Worm (Caenorhabditis elegans) whole organism, L4/young adult: ENCODE data around the gene bath-30.

ENCODE experiments used
- W03F9.2 ChIP-seq: fragments of 150-350 bp; optimal IDR thresholded peaks from 2 replicates; lab custom pipeline; 2014; ENCODE audit warnings: missing biosample characterization, missing genetic modification characterization
- dao-5 ChIP-seq: sonication (generic microtip); optimal IDR thresholded peaks from 2 replicates; lab custom pipeline; 2016; ENCODE audit warnings: missing genotype, missing genetic modification characterization, moderate library complexity, missing compliant biosample characterization
- him-1 ChIP-seq: sonication (generic microtip); optimal IDR thresholded peaks from 2 replicates; lab custom pipeline; 2016; ENCODE audit warnings: missing genotype, missing genetic modification reagents, missing genetic modification characterization, missing compliant biosample characterization

DNA sequence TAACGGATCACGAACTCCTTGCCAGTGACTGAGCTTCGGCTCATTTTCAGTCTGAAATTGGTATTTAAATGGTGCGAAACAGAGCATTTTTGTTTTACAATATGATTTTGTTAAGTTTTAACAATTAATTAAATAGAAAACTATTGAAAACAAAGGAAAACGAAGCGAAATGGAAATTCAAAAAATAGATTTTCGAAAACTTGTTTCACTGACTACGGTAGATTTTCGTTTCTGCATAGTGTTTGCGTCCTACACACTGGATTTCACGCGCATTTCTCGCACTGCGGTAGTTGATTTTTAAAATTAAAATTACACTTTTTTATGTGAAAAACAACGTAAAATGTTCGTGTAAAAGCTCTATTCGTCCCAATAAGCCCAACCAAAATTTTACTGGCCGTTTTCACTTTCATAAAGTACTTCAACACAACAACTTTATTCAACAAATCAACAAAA lies at the start of gene bath-30:
- TF ChIP-seq W03F9.2 (no peak), him-1 (tag; lab: Kevin White, UChicago) (no peak), dao-5 (tag; lab: Kevin White, UChicago) (no peak)
